Worm (Caenorhabditis elegans) whole organism, L1 larva: ENCODE results near the gene let-19.

Experiments
- ama-1 ChIP-seq: fragments of 150-350 bp; optimal IDR thresholded peaks from 2 replicates; lab custom pipeline; 2014
- lin-15B ChIP-seq: fragments of 150-350 bp; sonication (generic microtip); optimal IDR thresholded peaks from 3 replicates; lab custom pipeline; 2014; ENCODE audit warnings: missing biosample characterization, missing genetic modification characterization
- nhr-12 ChIP-seq: sonication (generic microtip); optimal IDR thresholded peaks from 2 replicates; lab custom pipeline; 2017; ENCODE audit warnings: missing biosample characterization, missing genetic modification characterization
- nhr-237 ChIP-seq: fragments of 150-350 bp; optimal IDR thresholded peaks from 2 replicates; lab custom pipeline; 2014; ENCODE audit warnings: missing biosample characterization, missing genetic modification characterization
- nhr-77 ChIP-seq: fragments of 150-350 bp; optimal IDR thresholded peaks from 2 replicates; lab custom pipeline; 2014; ENCODE audit warnings: missing biosample characterization, missing genetic modification characterization

DNA sequence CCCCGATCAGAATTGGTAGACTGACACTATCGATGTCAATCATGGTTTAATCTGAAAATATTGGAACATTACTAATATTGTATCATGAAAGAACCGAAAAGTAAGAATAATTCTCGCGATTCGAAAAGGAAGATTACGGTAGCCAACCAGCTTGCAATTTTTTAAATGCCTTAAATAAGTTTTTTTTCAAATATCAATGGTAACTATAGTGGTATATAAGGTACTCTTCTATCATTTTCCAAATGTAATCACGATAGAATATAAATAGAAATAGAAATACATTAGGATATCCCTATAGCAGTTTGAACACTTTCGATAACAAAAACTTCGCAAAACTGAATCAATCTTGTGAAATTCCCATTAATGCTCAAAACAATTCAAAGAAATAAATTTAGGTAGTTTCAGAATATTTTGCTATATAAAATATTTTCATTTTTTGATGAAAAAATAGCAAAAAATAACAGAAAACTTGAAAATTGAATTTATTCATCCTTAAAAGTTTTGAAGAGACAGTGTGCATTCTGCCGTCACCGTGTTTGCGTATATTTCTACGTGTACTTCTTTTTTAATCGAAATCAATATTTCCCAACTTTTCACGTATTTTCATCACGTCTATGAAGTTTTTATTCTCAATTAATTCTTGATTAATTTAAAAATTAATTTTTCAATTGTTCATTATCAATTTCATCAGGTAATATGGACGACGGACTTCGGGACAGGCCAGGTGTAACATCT is 40.1 kb downstream of the let-19 start, which contains the start of the genes F46C5.9 and rer-1:
- TF ChIP-seq ama-1 (lab: Kevin White, UChicago) (no peak), lin-15B (tag; lab: Kevin White, UChicago) (no peak), nhr-237 (tag; lab: Kevin White, UChicago) (no peak), nhr-77 (no peak), nhr-12 (no peak)
